Worm (Caenorhabditis elegans): ENCODE measurements around the gene clec-33.

DNA sequence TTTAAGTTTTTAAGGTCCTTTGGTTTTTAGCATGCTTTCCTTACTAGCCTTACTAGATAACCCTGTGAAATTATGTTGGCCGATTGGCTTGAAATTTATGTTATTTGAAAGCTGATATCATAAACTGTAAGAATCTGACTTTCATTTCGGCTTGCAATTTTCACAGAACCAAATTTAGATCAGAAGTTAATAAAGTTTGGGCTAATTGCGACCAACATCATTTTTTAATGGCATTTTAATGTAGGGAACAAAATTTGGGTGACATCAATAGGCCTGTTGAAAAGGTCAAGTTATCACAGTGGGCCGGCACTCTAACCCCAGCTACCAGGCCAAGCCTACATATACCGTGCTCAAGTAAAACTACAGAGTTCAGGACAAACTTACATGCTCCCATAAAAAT is 38.3 kb downstream of the clec-33 start:
- no peak for TF ChIP-seq ceh-27 (GFP tag; optimal IDR thresholded peaks at IDR 0.05)
- TF ChIP-seq F10E7.11 (tag; optimal IDR thresholded peaks at IDR 0.05) = no peak
- no peak for TF ChIP-seq ztf-18 (tag; optimal IDR thresholded peaks at IDR 0.05)
- TF ChIP-seq ama-1 (optimal IDR thresholded peaks at IDR 0.05) = no peak
- no peak for TF ChIP-seq ama-1 (GFP tag; optimal IDR thresholded peaks at IDR 0.05)
- TF ChIP-seq xnd-1 (tag; optimal IDR thresholded peaks at IDR 0.05) = no peak
